Worm (Caenorhabditis elegans) whole organism, early embryonic: ENCODE results near the gene C15H9.9.

ENCODE experiments used
- B0310.2 ChIP-seq: sonication (generic microtip); optimal IDR thresholded peaks from 2 replicates; lab custom pipeline; 2016; ENCODE audit warnings: mild to moderate bottlenecking, missing genetic modification characterization, missing compliant biosample characterization
- F13C5.2 ChIP-seq: sonication (generic microtip); optimal IDR thresholded peaks from 2 replicates; lab custom pipeline; 2017; ENCODE audit warnings: mild to moderate bottlenecking, missing genetic modification characterization, inconsistent platforms, missing compliant biosample characterization
- aly-1 ChIP-seq: sonication (generic microtip); optimal IDR thresholded peaks from 2 replicates; lab custom pipeline; 2016; ENCODE audit warnings: missing genetic modification characterization, missing compliant biosample characterization
- ama-1 ChIP-seq: fragments of 150-350 bp; optimal IDR thresholded peaks from 2 replicates; lab custom pipeline; 2014
- ceh-13 ChIP-seq: fragments of 200-800 bp; sonication (Bioruptor generic); optimal IDR thresholded peaks from 2 replicates; lab custom pipeline; 2018; ENCODE audit warnings: mild to moderate bottlenecking, missing genetic modification characterization, missing compliant biosample characterization
- ceh-36 ChIP-seq: sonication (generic microtip); optimal IDR thresholded peaks from 2 replicates; lab custom pipeline; 2016; ENCODE audit warnings: missing genetic modification characterization, inconsistent platforms, missing compliant biosample characterization
- ets-7 ChIP-seq: sonication (generic microtip); optimal IDR thresholded peaks from 2 replicates; lab custom pipeline; 2016; ENCODE audit warnings: missing genotype, missing genetic modification characterization, missing compliant biosample characterization
- flt-1 ChIP-seq: fragments of 200-800 bp; sonication (Bioruptor generic); IDR thresholded peaks from 2 replicates; pipeline ENCODE4 v1.3.6; 2022; ENCODE audit warnings: missing genetic modification characterization, missing compliant biosample characterization
- hmbx-1 ChIP-seq: sonication (generic microtip); optimal IDR thresholded peaks from 2 replicates; lab custom pipeline; 2016; ENCODE audit warnings: mild to moderate bottlenecking, missing genetic modification characterization, missing compliant biosample characterization
- hmg-4 ChIP-seq: fragments of 200-800 bp; sonication (Bioruptor generic); optimal IDR thresholded peaks from 2 replicates; lab custom pipeline; 2018; ENCODE audit warnings: mild to moderate bottlenecking, missing genetic modification characterization, missing compliant biosample characterization
- hnd-1 ChIP-seq: sonication (generic microtip); optimal IDR thresholded peaks from 2 replicates; lab custom pipeline; 2016; ENCODE audit warnings: missing genetic modification characterization, missing compliant biosample characterization
- pes-1 ChIP-seq: fragments of 200-800 bp; sonication (Bioruptor generic); IDR thresholded peaks from 2 replicates; pipeline ENCODE4 v1.3.6; 2022; ENCODE audit warnings: missing genetic modification reagents, missing genetic modification characterization, missing compliant biosample characterization
- scrt-1 ChIP-seq: fragments of 200-800 bp; sonication (Bioruptor generic); IDR thresholded peaks from 2 replicates; pipeline ENCODE4 v1.3.6; 2022; ENCODE audit warnings: missing genetic modification characterization, missing compliant biosample characterization
- sea-1 ChIP-seq: fragments of 200-800 bp; sonication (Bioruptor generic); conservative IDR thresholded peaks from 2 replicates; pipeline ENCODE4 v1.3.6; 2022; ENCODE audit warnings: missing genetic modification characterization, missing compliant biosample characterization
- tbx-11 ChIP-seq: fragments of 200-800 bp; sonication (Bioruptor generic); IDR thresholded peaks from 2 replicates; pipeline ENCODE4 v1.3.6; 2022; ENCODE audit warnings: missing genetic modification characterization, missing compliant biosample characterization
- tbx-37 ChIP-seq: fragments of 200-800 bp; sonication (Bioruptor generic); conservative IDR thresholded peaks from 2 replicates; pipeline ENCODE4 v1.3.6; 2022; ENCODE audit warnings: missing genetic modification reagents, missing genetic modification characterization, missing compliant biosample characterization
- tra-4 ChIP-seq: sonication (generic microtip); optimal IDR thresholded peaks from 2 replicates; lab custom pipeline; 2017; ENCODE audit warnings: missing genetic modification characterization, missing compliant biosample characterization

The C15H9.9 gene

DNA sequence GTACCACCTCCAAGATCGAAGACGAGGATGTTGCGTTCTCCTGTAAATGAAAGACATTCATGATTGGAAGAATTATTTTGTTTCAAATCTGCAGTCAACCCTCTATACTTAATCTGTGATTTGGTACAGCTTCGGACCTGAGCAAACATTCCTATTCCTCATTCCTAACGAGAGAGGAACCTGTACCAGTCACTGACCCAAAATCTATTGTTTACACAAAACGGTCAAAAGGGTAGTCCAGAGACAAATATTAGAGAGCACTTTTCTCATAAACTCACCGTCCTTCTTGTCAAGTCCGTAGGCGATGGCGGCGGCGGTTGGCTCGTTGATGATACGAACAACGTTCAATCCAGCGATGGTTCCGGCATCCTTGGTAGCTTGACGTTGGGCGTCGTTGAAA, 37.3 kb downstream of the C15H9.9 start:
- TF ChIP-seq hmbx-1 (tag; lab: Kevin White, UChicago), result no peak
- no peak for TF ChIP-seq scrt-1 (GFP tag; lab: Robert Waterston, UW)
- TF ChIP-seq ets-7 (tag; lab: Kevin White, UChicago), result no peak
- no peak for TF ChIP-seq flt-1 (GFP tag; lab: Robert Waterston, UW)
- no peak for TF ChIP-seq hmg-4 (GFP tag; lab: Kevin White, UChicago)
- TF ChIP-seq pes-1 (GFP tag; lab: Robert Waterston, UW), result no peak
- no peak for TF ChIP-seq sea-1 (GFP tag; lab: Robert Waterston, UW)
- TF ChIP-seq hnd-1 (tag; lab: Kevin White, UChicago), result no peak
- no peak for TF ChIP-seq ceh-36
- TF ChIP-seq ama-1 (lab: Kevin White, UChicago), result no peak
- TF ChIP-seq B0310.2 (tag; lab: Kevin White, UChicago), result no peak
- no peak for TF ChIP-seq ceh-13 (GFP tag; lab: Kevin White, UChicago)
- TF ChIP-seq tbx-11 (GFP tag; lab: Robert Waterston, UW), result no peak
- TF ChIP-seq aly-1 (tag; lab: Kevin White, UChicago), result no peak
- TF ChIP-seq tra-4 (tag; lab: Kevin White, UChicago), result no peak
- TF ChIP-seq F13C5.2 (tag; lab: Kevin White, UChicago), result no peak
- TF ChIP-seq tbx-37, result no peak

DNA sequence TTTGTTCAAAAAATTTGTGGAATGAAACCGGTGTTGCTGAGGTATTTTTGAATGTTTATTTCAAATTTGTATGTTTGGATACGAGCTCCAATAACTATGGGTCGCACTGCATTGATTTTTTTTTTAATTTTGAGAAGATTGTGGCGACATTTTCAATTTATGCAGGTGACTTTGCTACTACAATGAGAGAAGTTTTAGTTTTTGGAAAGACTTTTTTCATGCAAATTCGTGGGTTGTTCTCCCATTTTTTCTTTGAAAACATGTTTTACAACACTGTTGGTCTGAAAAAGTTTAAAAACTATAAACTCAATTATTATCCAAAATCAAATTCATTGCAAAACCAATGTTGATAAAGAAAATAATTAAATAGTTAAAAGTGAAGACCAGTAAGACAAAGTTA, 39.4 kb downstream of the C15H9.9 start:
- no peak for TF ChIP-seq sea-1 (GFP tag; lab: Robert Waterston, UW)
- no peak for TF ChIP-seq tbx-37
- TF ChIP-seq hmg-4 (GFP tag; lab: Kevin White, UChicago), result no peak

DNA sequence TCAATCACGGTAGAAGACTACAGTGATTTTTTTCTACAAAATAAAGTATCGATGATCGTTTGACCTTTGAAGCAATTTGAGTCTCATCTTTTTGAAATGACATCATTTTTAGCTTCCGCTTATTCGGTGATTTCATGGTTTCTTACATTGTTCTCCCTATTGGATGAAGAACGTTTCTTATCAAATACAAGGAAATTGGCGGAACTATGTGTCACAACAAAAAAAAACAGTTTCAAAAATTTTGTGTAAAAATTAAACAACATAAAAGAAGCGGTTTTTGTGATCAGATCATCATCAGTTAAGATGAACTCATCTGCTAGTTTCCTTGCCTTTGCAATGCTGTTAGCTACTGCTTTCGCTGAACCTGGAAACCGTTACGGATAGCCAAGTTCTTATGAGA, 40.4 kb downstream of the C15H9.9 start, which contains the start of gene C45B2.8:
Gene C45B2.8, plus strand, starts transcription at position 301 of the 400 bp plus-strand sequence.
- TF ChIP-seq aly-1 (tag; lab: Kevin White, UChicago), result no peak
- TF ChIP-seq ets-7 (tag; lab: Kevin White, UChicago), result no peak
- no peak for TF ChIP-seq scrt-1 (GFP tag; lab: Robert Waterston, UW)
- no peak for TF ChIP-seq ama-1 (lab: Kevin White, UChicago)
- no peak for TF ChIP-seq pes-1 (GFP tag; lab: Robert Waterston, UW)
- no peak for TF ChIP-seq F13C5.2 (tag; lab: Kevin White, UChicago)
- TF ChIP-seq flt-1 (GFP tag; lab: Robert Waterston, UW), result no peak
- TF ChIP-seq hmg-4 (GFP tag; lab: Kevin White, UChicago), result no peak
- no peak for TF ChIP-seq ceh-13 (GFP tag; lab: Kevin White, UChicago)
- no peak for TF ChIP-seq hmbx-1 (tag; lab: Kevin White, UChicago)
- TF ChIP-seq tbx-37, result no peak
- no peak for TF ChIP-seq B0310.2 (tag; lab: Kevin White, UChicago)
- no peak for TF ChIP-seq tbx-11 (GFP tag; lab: Robert Waterston, UW)
- no peak for TF ChIP-seq sea-1 (GFP tag; lab: Robert Waterston, UW)
- no peak for TF ChIP-seq tra-4 (tag; lab: Kevin White, UChicago)

DNA sequence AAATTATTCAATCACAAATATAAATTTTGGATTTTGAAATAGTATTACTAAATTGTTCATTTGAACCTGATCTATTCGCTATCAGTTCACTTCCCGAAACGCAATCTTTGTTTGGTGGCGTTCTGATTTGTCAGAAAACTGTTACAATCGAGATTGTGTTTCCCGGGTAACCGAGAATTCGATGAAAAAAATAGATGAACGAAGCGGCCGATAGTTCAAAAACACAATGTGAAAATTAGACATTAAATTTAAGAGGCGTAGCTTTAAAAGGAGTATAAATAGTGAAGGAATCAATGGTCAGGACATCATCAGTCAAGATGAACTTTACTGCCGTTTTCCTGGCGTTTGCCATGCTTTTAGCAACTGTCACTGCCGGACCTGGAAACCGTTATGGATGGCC, 42.3 kb downstream of the C15H9.9 start, which contains the start of gene C45B2.1:
Gene C45B2.1, plus strand, starts transcription at position 301 of the 400 bp plus-strand sequence.
- TF ChIP-seq scrt-1 (GFP tag; lab: Robert Waterston, UW) (no peak), hnd-1 (tag; lab: Kevin White, UChicago) (no peak), sea-1 (GFP tag; lab: Robert Waterston, UW) (no peak), aly-1 (tag; lab: Kevin White, UChicago) (no peak), hmbx-1 (tag; lab: Kevin White, UChicago) (no peak), ets-7 (tag; lab: Kevin White, UChicago) (no peak)

DNA sequence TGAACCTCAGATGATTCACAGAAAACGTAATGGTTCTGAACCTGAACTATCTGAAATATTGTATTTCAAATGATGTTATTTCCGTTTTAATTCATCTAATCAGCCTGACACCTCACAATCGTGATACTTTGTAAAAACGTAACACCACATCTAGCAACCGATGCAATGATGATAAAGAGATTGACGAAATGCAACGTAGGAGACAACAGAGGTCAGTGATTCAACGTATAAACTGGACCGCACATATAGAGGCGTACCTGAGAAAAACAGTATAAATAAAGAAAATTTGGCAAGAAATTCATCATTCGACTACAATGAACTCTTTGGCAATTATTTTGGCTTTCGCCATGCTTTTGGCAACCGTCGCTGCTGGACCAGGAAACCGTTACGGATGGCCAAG, 43.6 kb downstream of the C15H9.9 start, which contains the start of gene C45B2.2:
Gene C45B2.2, plus strand, starts transcription at position 301 of the 400 bp plus-strand sequence.
- no peak for TF ChIP-seq ets-7 (tag; lab: Kevin White, UChicago)

DNA sequence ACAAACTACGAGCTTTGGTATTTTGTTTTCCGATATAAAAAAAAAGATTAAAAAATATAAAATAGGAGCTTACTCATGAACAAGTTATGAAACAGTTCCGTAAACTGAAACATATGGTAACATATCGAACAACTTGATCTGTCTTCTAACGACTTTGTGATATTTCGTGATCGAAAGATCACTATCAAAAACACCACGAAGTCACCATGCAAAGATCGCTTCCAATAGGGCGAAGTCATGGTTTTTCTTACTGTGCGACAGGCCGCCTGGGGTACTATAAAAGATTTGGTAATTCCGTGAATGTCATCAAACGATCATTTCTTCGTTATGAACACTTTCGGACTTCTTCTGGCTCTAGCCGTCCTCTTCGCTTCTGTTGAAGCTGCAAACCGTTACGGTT, 45.4 kb downstream of the C15H9.9 start, which contains the start of gene C45B2.3:
Gene C45B2.3, plus strand, starts transcription at position 301 of the 400 bp plus-strand sequence.
- TF ChIP-seq pes-1 (GFP tag; lab: Robert Waterston, UW), result no peak
- TF ChIP-seq sea-1 (GFP tag; lab: Robert Waterston, UW), result no peak
- no peak for TF ChIP-seq ama-1 (lab: Kevin White, UChicago)
- no peak for TF ChIP-seq ceh-13 (GFP tag; lab: Kevin White, UChicago)
- no peak for TF ChIP-seq hmg-4 (GFP tag; lab: Kevin White, UChicago)
- no peak for TF ChIP-seq B0310.2 (tag; lab: Kevin White, UChicago)
- TF ChIP-seq tra-4 (tag; lab: Kevin White, UChicago), result no peak
- no peak for TF ChIP-seq ceh-36
- TF ChIP-seq F13C5.2 (tag; lab: Kevin White, UChicago), result no peak
- TF ChIP-seq flt-1 (GFP tag; lab: Robert Waterston, UW), result no peak
- TF ChIP-seq tbx-37, result no peak
- no peak for TF ChIP-seq scrt-1 (GFP tag; lab: Robert Waterston, UW)
- no peak for TF ChIP-seq hnd-1 (tag; lab: Kevin White, UChicago)
- no peak for TF ChIP-seq tbx-11 (GFP tag; lab: Robert Waterston, UW)
- no peak for TF ChIP-seq hmbx-1 (tag; lab: Kevin White, UChicago)

ce11 chrX:6081793-6082192, 46.3 kb downstream of the C15H9.9 start:
- no peak for TF ChIP-seq tra-4 (tag; lab: Kevin White, UChicago)
- TF ChIP-seq hnd-1 (tag; lab: Kevin White, UChicago), result no peak
- TF ChIP-seq ceh-13 (GFP tag; lab: Kevin White, UChicago), result no peak
- TF ChIP-seq tbx-11 (GFP tag; lab: Robert Waterston, UW), result no peak
- no peak for TF ChIP-seq tbx-37
- no peak for TF ChIP-seq ceh-36
- no peak for TF ChIP-seq sea-1 (GFP tag; lab: Robert Waterston, UW)
- no peak for TF ChIP-seq hmg-4 (GFP tag; lab: Kevin White, UChicago)
- no peak for TF ChIP-seq B0310.2 (tag; lab: Kevin White, UChicago)
- no peak for TF ChIP-seq F13C5.2 (tag; lab: Kevin White, UChicago)
- TF ChIP-seq scrt-1 (GFP tag; lab: Robert Waterston, UW), result no peak
- TF ChIP-seq ama-1 (lab: Kevin White, UChicago), result no peak
- no peak for TF ChIP-seq pes-1 (GFP tag; lab: Robert Waterston, UW)
- no peak for TF ChIP-seq aly-1 (tag; lab: Kevin White, UChicago)
- no peak for TF ChIP-seq hmbx-1 (tag; lab: Kevin White, UChicago)
- no peak for TF ChIP-seq ets-7 (tag; lab: Kevin White, UChicago)
- TF ChIP-seq flt-1 (GFP tag; lab: Robert Waterston, UW), result no peak
